Worm (Caenorhabditis elegans) whole organism, L1 larva: Measurements from ENCODE around the gene pup-2.

Experiments
- lin-35 ChIP-seq, 2 experiments: fragments of 150-350 bp; optimal IDR thresholded peaks; 2 replicates each; lab custom pipeline; 2014; ENCODE audit warnings: missing biosample characterization in 2 of 2, missing genetic modification characterization in 2 of 2, missing genetic modification reagents in 2 of 2
- lsy-2 ChIP-seq, 2 experiments: fragments of 150-350 bp; optimal IDR thresholded peaks; 2 replicates each; lab custom pipeline; 2014; ENCODE audit warnings: missing biosample characterization in 2 of 2, missing genetic modification characterization in 2 of 2
- ztf-4 ChIP-seq: fragments of 150-350 bp; optimal IDR thresholded peaks from 2 replicates; lab custom pipeline; 2014; ENCODE audit warnings: missing biosample characterization, missing genetic modification characterization

- no peak for TF ChIP-seq lsy-2 (tag; optimal IDR thresholded peaks at IDR 0.05; lab: Kevin White, UChicago)
- TF ChIP-seq ztf-4 (tag; lab: Kevin White, UChicago): no peak
- TF ChIP-seq lin-35 (GFP tag; optimal IDR thresholded peaks at IDR 0.05; lab: Kevin White, UChicago): no peak
Measured at ce11 chrIII:5224908-5225307, 39.2 kb downstream of the pup-2 start.
